Worm (Caenorhabditis elegans) whole organism, L3 larva: ENCODE results near the gene kin-4.
A peak's percentile ranks its signal among the peaks of the same experiment; 100 is the strongest.

Source experiments
- ama-1 ChIP-seq: fragments of 150-350 bp; optimal IDR thresholded peaks from 2 replicates; lab custom pipeline; 2018
- ceh-16 ChIP-seq: sonication (generic microtip); optimal IDR thresholded peaks from 2 replicates; lab custom pipeline; 2017; ENCODE audit warnings: missing biosample characterization, missing genetic modification characterization
- elt-1 ChIP-seq: fragments of 150-350 bp; optimal IDR thresholded peaks from 2 replicates; lab custom pipeline; 2014; ENCODE audit warnings: missing biosample characterization, missing genetic modification characterization
- fos-1 ChIP-seq: fragments of 150-350 bp; optimal IDR thresholded peaks from 2 replicates; lab custom pipeline; 2014; ENCODE audit warnings: missing biosample characterization, missing genetic modification characterization
- lin-39 ChIP-seq: fragments of 150-350 bp; optimal IDR thresholded peaks from 2 replicates; lab custom pipeline; 2018; ENCODE audit warnings: missing biosample characterization, missing genetic modification reagents, missing genetic modification characterization
- nhr-25 ChIP-seq: sonication (generic microtip); optimal IDR thresholded peaks from 2 replicates; lab custom pipeline; 2017; ENCODE audit warnings: missing biosample characterization, missing genetic modification characterization
- pha-4 ChIP-seq: fragments of 150-350 bp; optimal IDR thresholded peaks from 2 replicates; lab custom pipeline; 2014; ENCODE audit warnings: missing biosample characterization, missing genetic modification reagents, missing genetic modification characterization
- pqm-1 ChIP-seq: fragments of 150-350 bp; optimal IDR thresholded peaks from 2 replicates; lab custom pipeline; 2017; ENCODE audit warnings: missing biosample characterization, missing genetic modification characterization, inconsistent platforms
- skn-1 ChIP-seq: fragments of 150-350 bp; optimal IDR thresholded peaks from 2 replicates; lab custom pipeline; 2014; ENCODE audit warnings: missing biosample characterization, missing genetic modification characterization
- tbx-2 ChIP-seq: sonication (generic microtip); optimal IDR thresholded peaks from 2 replicates; lab custom pipeline; 2016; ENCODE audit warnings: mild to moderate bottlenecking, missing genetic modification characterization, missing compliant biosample characterization
- unc-39 ChIP-seq: sonication (generic microtip); optimal IDR thresholded peaks from 4 replicates; lab custom pipeline; 2017; ENCODE audit warnings: missing biosample characterization, missing genetic modification characterization
- ztf-4 ChIP-seq: fragments of 150-350 bp; optimal IDR thresholded peaks from 2 replicates; lab custom pipeline; 2014; ENCODE audit warnings: missing biosample characterization, missing genetic modification characterization

ce11 chrIV:11452928-11453327 lies 27.4 kb downstream of the kin-4 start:
- TF ChIP-seq ama-1 (lab: Kevin White, UChicago) (no peak), nhr-25 (tag; lab: Kevin White, UChicago) (no peak), pha-4 (tag; lab: Kevin White, UChicago) (no peak), tbx-2 (tag; lab: Kevin White, UChicago) (no peak), ztf-4 (tag; lab: Kevin White, UChicago) (no peak), skn-1 (tag; lab: Kevin White, UChicago) (no peak), fos-1 (tag; lab: Kevin White, UChicago) (no peak), unc-39 (tag; lab: Kevin White, UChicago) (no peak), ceh-16 (tag; lab: Kevin White, UChicago) (no peak), pqm-1 (tag; lab: Kevin White, UChicago) (no peak), lin-39 (tag; lab: Kevin White, UChicago) (peak; percentile 55), elt-1 (tag; lab: Kevin White, UChicago) (no peak)
